Worm (Caenorhabditis elegans) whole organism, mixed stage, embryonic: ENCODE data around the gene B0334.20.

ENCODE experiments used
- blmp-1 ChIP-seq: fragments of 150-350 bp; optimal IDR thresholded peaks from 2 replicates; lab custom pipeline; 2014; ENCODE audit warnings: missing biosample characterization, missing genetic modification characterization
- elt-1 ChIP-seq: sonication (generic microtip); optimal IDR thresholded peaks from 2 replicates; lab custom pipeline; 2017; ENCODE audit warnings: missing genetic modification characterization, mild to moderate bottlenecking, missing compliant biosample characterization, antibody characterized with exemption, moderate library complexity, borderline replicate concordance; ENCODE audit not compliant: insufficient read depth
- elt-3 ChIP-seq: fragments of 150-350 bp; optimal IDR thresholded peaks from 2 replicates; lab custom pipeline; 2014; ENCODE audit warnings: missing biosample characterization, missing genetic modification characterization
- lin-13 ChIP-seq: fragments of 150-350 bp; optimal IDR thresholded peaks from 2 replicates; lab custom pipeline; 2014; ENCODE audit warnings: missing biosample characterization, missing genetic modification characterization
- mep-1 ChIP-seq: fragments of 150-350 bp; optimal IDR thresholded peaks from 2 replicates; lab custom pipeline; 2017; ENCODE audit warnings: missing biosample characterization, missing genetic modification reagents, missing genetic modification characterization, inconsistent platforms
- nhr-28 ChIP-seq: fragments of 150-350 bp; optimal IDR thresholded peaks from 2 replicates; lab custom pipeline; 2014; ENCODE audit warnings: missing biosample characterization, missing genetic modification characterization
- pha-4 ChIP-seq: fragments of 150-350 bp; optimal IDR thresholded peaks from 2 replicates; lab custom pipeline; 2018; ENCODE audit warnings: missing biosample characterization, missing genetic modification reagents, missing genetic modification characterization
- unc-62 ChIP-seq: fragments of 150-350 bp; optimal IDR thresholded peaks from 2 replicates; lab custom pipeline; 2014; ENCODE audit warnings: missing biosample characterization, missing genetic modification reagents, missing genetic modification characterization
- zip-8 ChIP-seq: fragments of 150-350 bp; optimal IDR thresholded peaks from 2 replicates; lab custom pipeline; 2014; ENCODE audit warnings: missing biosample characterization, missing genetic modification characterization

DNA sequence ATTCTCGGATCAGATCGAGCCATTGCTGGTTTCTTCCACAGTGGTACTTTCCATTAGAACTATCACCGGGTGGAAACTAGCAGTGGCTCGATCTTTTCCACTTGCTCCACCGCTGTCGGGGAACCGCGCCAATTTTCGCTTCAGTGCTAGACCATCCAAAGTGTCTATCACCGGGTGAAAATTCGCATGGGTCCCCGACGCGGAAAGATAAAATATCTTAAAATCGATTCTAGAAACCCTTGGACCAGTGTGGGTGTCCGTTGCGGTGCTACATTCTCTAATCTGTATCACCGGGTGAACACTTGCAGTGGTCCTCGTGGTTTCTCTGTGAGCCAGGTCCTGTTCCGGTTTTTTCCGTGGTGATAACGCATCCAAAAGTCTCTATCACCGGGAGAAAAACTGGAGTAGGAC is 37.4 kb upstream of the B0334.20 start:
- TF ChIP-seq unc-62 (GFP tag; lab: Kevin White, UChicago) (no peak), lin-13 (no peak), elt-3 (no peak), elt-1 (no peak), zip-8 (no peak), pha-4 (tag; lab: Kevin White, UChicago) (no peak), mep-1 (tag; lab: Kevin White, UChicago) (no peak), nhr-28 (tag; lab: Kevin White, UChicago) (no peak), blmp-1 (no peak)
